Worm (Caenorhabditis elegans) whole organism, young adult: ENCODE measurements around the gene F44E7.9.
A peak's percentile ranks its signal among the peaks of the same experiment; 100 is the strongest.

ENCODE experiments used
- F10E7.11 ChIP-seq: sonication (generic microtip); optimal IDR thresholded peaks from 2 replicates; lab custom pipeline; 2017; ENCODE audit warnings: mild to moderate bottlenecking, missing genetic modification characterization, moderate library complexity, missing compliant biosample characterization
- F55B11.4 ChIP-seq: sonication (generic microtip); optimal IDR thresholded peaks from 2 replicates; lab custom pipeline; 2016; ENCODE audit warnings: missing compliant biosample characterization, missing genetic modification characterization, borderline replicate concordance; ENCODE audit not compliant: insufficient read depth
- akir-1 ChIP-seq: fragments of 200-800 bp; sonication (Bioruptor generic); optimal IDR thresholded peaks from 2 replicates; lab custom pipeline; 2018; ENCODE audit warnings: mild to moderate bottlenecking, missing genetic modification characterization, moderate library complexity, missing compliant biosample characterization
- zfh-2 ChIP-seq: fragments of 200-800 bp; sonication (Bioruptor generic); conservative IDR thresholded peaks from 2 replicates; pipeline ENCODE4 v1.3.6; 2022; ENCODE audit warnings: missing genetic modification reagents, missing genetic modification characterization, missing compliant biosample characterization
- ztf-22 ChIP-seq: fragments of 200-800 bp; sonication (Bioruptor generic); optimal IDR thresholded peaks from 2 replicates; lab custom pipeline; 2018; ENCODE audit warnings: mild to moderate bottlenecking, missing genetic modification characterization, moderate library complexity, missing compliant biosample characterization

Gene F44E7.9

ce11 chrV:5840939-5841338, 49.9 kb downstream of the F44E7.9 start (continued):
- TF ChIP-seq F55B11.4 (no peak), ztf-22 (no peak), F10E7.11 (no peak), zfh-2 (GFP tag; lab: Robert Waterston, UW) (peak; percentile 4; the same call in 1 of the 2 replicates), akir-1 (GFP tag; lab: Kevin White, UChicago) (peak; percentile 58)
- TF ChIP-seq, all 124 proteins: peak for 5
